Worm (Caenorhabditis elegans): ENCODE data around the gene srg-11.

DNA sequence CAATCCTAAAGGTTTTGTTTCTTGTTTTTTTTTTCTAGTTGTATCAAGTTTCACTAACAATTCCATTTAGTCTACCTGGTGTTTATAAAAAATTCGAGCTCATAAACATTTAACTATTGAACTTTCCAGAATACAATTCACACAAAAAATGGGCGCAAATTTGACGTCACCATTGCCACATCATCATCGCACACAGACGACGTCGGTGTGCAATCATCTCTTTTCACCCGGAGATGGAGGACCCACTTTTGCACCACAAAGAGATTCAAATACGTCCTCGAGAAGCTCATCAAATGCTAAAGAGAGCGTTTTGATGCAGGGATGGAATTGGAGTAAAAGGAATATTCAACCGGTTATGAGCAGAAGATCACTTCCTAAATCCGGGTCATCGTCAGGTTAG, 20.4 kb upstream of the srg-11 start:
- TF ChIP-seq unc-62 (GFP tag; optimal IDR thresholded peaks at IDR 0.05 in 1 of 2) (peak in 1 of 2 experiments; percentile 65), unc-62 (tag; optimal IDR thresholded peaks at IDR 0.05) (no peak), zag-1 (tag; optimal IDR thresholded peaks at IDR 0.05) (no peak)

Data from whole organism, L4 larva.